Fruit fly (Drosophila melanogaster): ENCODE measurements around the gene Sbds.

The Sbds gene

dm6 chr3L:6704468-6705056 lies 48.2 kb upstream of the Sbds start, which contains the start of gene CG8519:
TSS of gene CG8519 (plus strand) at chr3L:6704860.
- TF ChIP-seq CG4318 (GFP tag; optimal IDR thresholded peaks at IDR 0.05) (no peak), eg (GFP tag; IDR thresholded peaks at IDR 0.05) (peak; percentile 79), CG8319 (GFP tag; optimal IDR thresholded peaks at IDR 0.05) (no peak), CG15336 (GFP tag; IDR thresholded peaks at IDR 0.05) (peak; percentile 56), fd59A (GFP tag; optimal IDR thresholded peaks at IDR 0.05) (no peak), CG9139 (GFP tag; optimal IDR thresholded peaks at IDR 0.05) (no peak), CG6276 (GFP tag; optimal IDR thresholded peaks at IDR 0.05) (peak; percentile 1), CG8119 (GFP tag; IDR thresholded peaks at IDR 0.05) (peak; percentile 59; the same call in 2 of the 3 replicates)

dm6 chr3L:6705865-6706264 lies 46.8 kb upstream of the Sbds start:
- peak; percentile 24 for TF ChIP-seq Hr4 (GFP tag; optimal IDR thresholded peaks at IDR 0.05)
- no peak for TF ChIP-seq CG8119 (GFP tag; IDR thresholded peaks at IDR 0.05)
- no peak for TF ChIP-seq ss (GFP tag; optimal IDR thresholded peaks at IDR 0.05)
- TF ChIP-seq CG8319 (GFP tag; optimal IDR thresholded peaks at IDR 0.05): no peak
- no peak for TF ChIP-seq cyc (GFP tag; optimal IDR thresholded peaks at IDR 0.05)
- no peak for TF ChIP-seq CG11902 (GFP tag; optimal IDR thresholded peaks at IDR 0.05)
- no peak for TF ChIP-seq lz (GFP tag; optimal IDR thresholded peaks at IDR 0.05)
- TF ChIP-seq CG3919 (GFP tag; optimal IDR thresholded peaks at IDR 0.05): no peak
- TF ChIP-seq esn (GFP tag; optimal IDR thresholded peaks at IDR 0.05): no peak
- no peak for TF ChIP-seq Smox (GFP tag; optimal IDR thresholded peaks at IDR 0.05)
- TF ChIP-seq CG6854 (GFP tag; optimal IDR thresholded peaks at IDR 0.05): no peak
- peak; percentile 15 for TF ChIP-seq CG32006 (GFP tag; optimal IDR thresholded peaks at IDR 0.05)
- no peak for TF ChIP-seq CG1621 (tag; optimal IDR thresholded peaks at IDR 0.05)
- 0 out of 3 replicates have a peak, but pooled peaks have one; percentile 19 for TF ChIP-seq eg (GFP tag; IDR thresholded peaks at IDR 0.05)
- no peak for TF ChIP-seq topi (GFP tag; optimal IDR thresholded peaks at IDR 0.05)
- no peak for TF ChIP-seq Sox15 (GFP tag; optimal IDR thresholded peaks at IDR 0.05)
- TF ChIP-seq Sox102F (GFP tag; optimal IDR thresholded peaks at IDR 0.05): no peak
- no peak for TF ChIP-seq CG6792 (GFP tag; optimal IDR thresholded peaks at IDR 0.05)
- TF ChIP-seq salr (GFP tag; optimal IDR thresholded peaks at IDR 0.05): no peak
- no peak for TF ChIP-seq CG8632 (GFP tag; optimal IDR thresholded peaks at IDR 0.05)
- no peak for TF ChIP-seq achi (GFP tag; optimal IDR thresholded peaks at IDR 0.05)
- TF ChIP-seq CG6808 (GFP tag; optimal IDR thresholded peaks at IDR 0.05): no peak
- no peak for TF ChIP-seq Sox14 (GFP tag; optimal IDR thresholded peaks at IDR 0.05)
- peak; percentile 45; the same call in 1 of the 3 replicates for TF ChIP-seq CG6163 (GFP tag; IDR thresholded peaks at IDR 0.05)
- TF ChIP-seq vri (GFP tag; optimal IDR thresholded peaks at IDR 0.05): no peak
- TF ChIP-seq CG7368 (GFP tag; optimal IDR thresholded peaks at IDR 0.05): no peak
- no peak for TF ChIP-seq Lpt (GFP tag; optimal IDR thresholded peaks at IDR 0.05)
- no peak for TF ChIP-seq dac (GFP tag; optimal IDR thresholded peaks at IDR 0.05)
- TF ChIP-seq CG34406 (GFP tag; optimal IDR thresholded peaks at IDR 0.05): no peak
- TF ChIP-seq Ets96B (tag; optimal IDR thresholded peaks at IDR 0.05): no peak
- TF ChIP-seq CG31627 (GFP tag; optimal IDR thresholded peaks at IDR 0.05): no peak
- TF ChIP-seq Eip93F (GFP tag; optimal IDR thresholded peaks at IDR 0.05): no peak
- no peak for TF ChIP-seq pdm3 (GFP tag; optimal IDR thresholded peaks at IDR 0.05)
- TF ChIP-seq Gug (GFP tag; IDR thresholded peaks at IDR 0.05): no peak
- no peak for TF ChIP-seq net (GFP tag; optimal IDR thresholded peaks at IDR 0.05)
- peak; percentile 41 for TF ChIP-seq svp (GFP tag)
- TF ChIP-seq CG10669 (GFP tag; optimal IDR thresholded peaks at IDR 0.05): no peak
- no peak for TF ChIP-seq Ets21C (GFP tag; optimal IDR thresholded peaks at IDR 0.05)
- TF ChIP-seq Hr38 (GFP tag; optimal IDR thresholded peaks at IDR 0.05): no peak
- TF ChIP-seq CG4318 (GFP tag; optimal IDR thresholded peaks at IDR 0.05): no peak
- TF ChIP-seq Met (GFP tag; optimal IDR thresholded peaks at IDR 0.05): no peak
- no peak for TF ChIP-seq CG6276 (GFP tag; optimal IDR thresholded peaks at IDR 0.05)
